Worm (Caenorhabditis elegans) whole organism, dauer: Measurements from ENCODE around the gene rpl-26.

ENCODE experiments used
- unc-62 ChIP-seq: sonication (generic microtip); optimal IDR thresholded peaks from 2 replicates; lab custom pipeline; 2017; ENCODE audit warnings: missing biosample characterization, missing genetic modification reagents, missing genetic modification characterization

rpl-26 gene

DNA sequence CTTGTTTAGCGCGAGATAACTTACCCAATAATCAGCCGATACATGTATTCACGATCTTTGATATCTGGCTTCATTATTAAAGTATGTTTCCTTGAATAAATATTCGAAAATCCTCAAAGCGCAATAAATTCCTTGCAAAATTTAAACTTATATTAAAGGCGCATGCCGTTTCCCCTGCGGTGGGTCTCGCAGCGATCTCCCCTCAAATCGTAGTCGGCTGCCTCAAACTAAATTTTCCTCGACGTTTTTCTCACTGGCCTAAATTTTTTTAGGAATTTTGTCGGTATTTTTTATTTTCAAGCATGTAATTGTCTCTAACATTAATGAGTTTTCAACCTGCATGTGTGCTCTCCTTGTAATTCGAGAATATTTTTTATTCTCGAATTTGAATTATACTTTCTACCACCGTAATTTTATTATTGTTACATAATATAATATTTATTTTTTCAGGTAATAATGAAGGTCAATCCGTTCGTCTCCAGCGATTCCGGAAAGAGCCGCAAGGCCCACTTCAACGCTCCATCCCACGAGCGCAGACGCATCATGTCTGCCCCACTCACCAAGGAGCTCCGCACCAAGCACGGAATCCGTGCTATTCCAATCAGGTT lies at the start of gene rpl-26, which contains the start of gene cpf-1:
Gene rpl-26 (plus strand): TSS at position 449 of the 608 bp plus-strand sequence.
Gene cpf-1 (minus strand): TSS at position 104 of the 608 bp plus-strand sequence.
- TF ChIP-seq unc-62 (GFP tag; lab: Kevin White, UChicago): no peak

DNA sequence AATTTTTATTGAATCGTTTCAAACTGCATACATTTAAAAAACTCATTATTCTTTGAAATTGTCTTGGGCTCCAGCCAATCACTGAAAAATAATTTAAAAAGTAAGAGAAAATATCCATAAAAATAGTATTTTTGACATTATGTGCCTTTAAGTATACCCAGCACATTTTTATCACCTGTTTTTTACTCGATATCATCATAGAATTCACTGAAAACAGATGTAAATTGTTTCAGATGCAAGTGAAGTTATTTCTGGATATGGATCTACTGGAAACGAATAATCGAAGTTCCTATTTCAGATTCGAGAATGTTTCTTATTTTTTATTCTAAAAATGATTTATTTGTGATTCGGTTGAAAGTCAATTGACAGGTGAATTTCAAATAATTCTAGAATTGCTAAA lies 48.0 kb upstream of the rpl-26 start:
- TF ChIP-seq unc-62 (GFP tag; lab: Kevin White, UChicago): no peak

DNA sequence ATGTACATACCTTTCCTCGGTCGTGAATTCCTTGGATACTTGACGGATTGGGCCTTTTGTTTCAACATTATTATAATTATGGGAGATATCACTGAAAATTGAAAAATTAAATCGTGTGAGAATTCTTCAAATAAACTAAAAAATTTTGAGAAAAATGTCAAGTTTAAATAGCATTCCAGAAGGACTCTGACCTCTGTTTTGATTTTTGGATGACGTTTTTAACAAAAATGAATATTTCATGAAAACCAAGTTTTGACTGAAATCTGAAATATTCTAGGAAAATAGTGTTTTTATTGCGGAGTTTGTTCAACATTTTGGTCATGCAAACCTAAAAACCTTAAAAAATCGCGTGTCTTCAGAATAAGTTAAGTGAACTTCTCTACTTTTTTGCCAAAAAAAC lies 46.4 kb upstream of the rpl-26 start, which contains the start of gene glb-27:
Gene glb-27 (minus strand): TSS at position 101 of the 400 bp plus-strand sequence.
- no peak for TF ChIP-seq unc-62 (GFP tag; lab: Kevin White, UChicago)

DNA sequence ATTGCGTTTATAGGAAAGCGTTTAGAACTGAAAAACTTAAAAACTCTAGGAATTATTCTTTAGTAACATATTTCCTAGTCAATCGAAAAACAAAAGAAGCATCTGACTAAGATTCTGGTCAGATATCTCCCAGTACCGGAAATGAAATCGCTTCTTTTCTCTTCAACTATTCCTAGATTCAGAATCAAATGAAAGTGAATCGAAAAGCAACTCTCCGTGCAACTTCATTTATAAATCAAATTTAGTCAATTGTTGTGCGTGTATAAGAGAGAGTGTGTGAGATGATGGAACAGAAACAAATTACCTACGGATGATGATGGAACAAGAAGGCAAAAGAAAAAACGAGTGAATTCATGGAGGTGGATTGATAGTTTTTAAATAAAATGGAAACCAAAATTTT lies 43.4 kb upstream of the rpl-26 start:
- TF ChIP-seq unc-62 (GFP tag; lab: Kevin White, UChicago): no peak

DNA sequence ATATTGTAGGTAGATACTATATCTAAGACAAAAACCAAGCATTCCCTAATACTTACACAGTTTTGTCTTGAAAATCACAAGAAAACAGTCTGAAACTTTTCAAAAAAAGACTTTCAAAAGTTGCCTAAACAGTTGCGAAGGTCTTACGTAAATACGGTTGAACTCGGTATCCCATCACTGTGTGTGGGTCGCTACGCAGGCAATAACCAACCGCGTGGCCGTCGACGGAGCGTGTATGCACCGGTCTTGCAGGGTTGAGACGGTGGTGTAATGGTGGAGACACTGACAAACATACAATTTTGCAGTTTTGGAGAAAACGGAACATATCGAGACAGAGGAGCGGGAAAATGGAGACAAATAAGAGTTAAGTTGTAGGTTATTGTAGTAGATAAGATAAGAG lies 41.4 kb upstream of the rpl-26 start, which contains the start of gene iff-2:
Gene iff-2 (minus strand): TSS at position 141 of the 400 bp plus-strand sequence.
- TF ChIP-seq unc-62 (GFP tag; lab: Kevin White, UChicago): no peak

DNA sequence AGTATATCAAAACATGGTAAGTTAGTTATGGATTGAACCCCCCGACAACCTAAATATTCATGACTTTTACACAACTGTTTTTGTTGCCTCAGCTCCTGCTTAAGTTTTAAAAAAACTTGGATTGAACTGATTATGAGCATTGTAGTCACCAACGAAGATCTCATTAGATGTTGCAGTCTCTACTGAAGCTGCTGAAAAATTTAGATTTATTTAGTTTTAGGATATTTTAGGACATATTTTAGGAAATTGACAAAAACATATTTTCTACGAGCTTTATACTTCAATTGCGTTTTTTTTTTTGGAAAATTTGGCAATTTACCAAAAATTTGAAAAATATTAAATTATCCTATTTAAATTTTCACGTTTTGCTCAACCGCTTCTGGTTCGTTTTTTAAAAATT lies 40.6 kb upstream of the rpl-26 start, which contains the start of gene F54C9.14:
Gene F54C9.14 (plus strand): TSS at position 301 of the 400 bp plus-strand sequence.
- TF ChIP-seq unc-62 (GFP tag; lab: Kevin White, UChicago): no peak

DNA sequence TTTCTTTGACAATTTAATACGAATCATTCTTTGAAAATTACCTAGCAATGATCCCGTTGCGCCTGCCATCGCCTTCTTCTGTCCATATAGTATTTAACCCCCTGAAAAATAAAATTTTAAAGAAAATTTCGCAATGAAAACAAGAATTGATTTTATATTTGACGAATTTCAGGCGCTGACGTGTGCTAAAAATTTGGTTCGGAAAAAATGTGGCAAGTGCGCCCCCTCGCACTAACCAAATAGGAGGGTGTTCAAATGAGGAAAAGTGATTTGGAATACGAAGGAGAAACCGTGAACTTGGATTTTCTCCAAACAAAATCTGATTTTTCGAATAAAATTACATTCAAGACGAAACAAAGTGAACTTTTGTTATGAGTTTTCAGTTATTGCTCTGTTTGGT lies 36.5 kb upstream of the rpl-26 start, which contains the start of gene stc-1:
Gene stc-1 (minus strand): TSS at position 101 of the 400 bp plus-strand sequence.
- TF ChIP-seq unc-62 (GFP tag; lab: Kevin White, UChicago): no peak

DNA sequence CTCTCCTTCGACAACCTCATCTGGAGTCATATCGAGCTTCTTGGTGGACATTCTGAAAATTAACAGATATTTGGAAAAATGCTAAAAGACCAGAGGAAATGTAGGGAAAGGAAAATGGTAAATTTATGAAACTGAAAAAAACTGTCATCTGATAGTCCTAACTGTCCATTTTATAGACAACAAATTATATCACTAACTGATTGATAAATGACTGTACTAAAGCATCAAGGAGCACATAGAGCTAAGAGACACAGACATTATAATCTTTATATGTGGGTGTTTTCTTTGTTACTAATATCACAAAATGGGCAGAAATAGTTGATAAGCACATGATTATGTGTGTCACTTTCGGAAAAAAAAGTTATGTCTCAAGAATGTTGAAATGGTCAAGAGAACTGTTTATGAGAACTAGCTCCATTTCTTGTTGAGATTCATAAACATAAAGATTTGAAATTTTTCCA lies 35.7 kb upstream of the rpl-26 start, which contains the start of gene F54C9.3:
Gene F54C9.3 (minus strand): TSS at position 51 of the 461 bp plus-strand sequence.
- no peak for TF ChIP-seq unc-62 (GFP tag; lab: Kevin White, UChicago)

DNA sequence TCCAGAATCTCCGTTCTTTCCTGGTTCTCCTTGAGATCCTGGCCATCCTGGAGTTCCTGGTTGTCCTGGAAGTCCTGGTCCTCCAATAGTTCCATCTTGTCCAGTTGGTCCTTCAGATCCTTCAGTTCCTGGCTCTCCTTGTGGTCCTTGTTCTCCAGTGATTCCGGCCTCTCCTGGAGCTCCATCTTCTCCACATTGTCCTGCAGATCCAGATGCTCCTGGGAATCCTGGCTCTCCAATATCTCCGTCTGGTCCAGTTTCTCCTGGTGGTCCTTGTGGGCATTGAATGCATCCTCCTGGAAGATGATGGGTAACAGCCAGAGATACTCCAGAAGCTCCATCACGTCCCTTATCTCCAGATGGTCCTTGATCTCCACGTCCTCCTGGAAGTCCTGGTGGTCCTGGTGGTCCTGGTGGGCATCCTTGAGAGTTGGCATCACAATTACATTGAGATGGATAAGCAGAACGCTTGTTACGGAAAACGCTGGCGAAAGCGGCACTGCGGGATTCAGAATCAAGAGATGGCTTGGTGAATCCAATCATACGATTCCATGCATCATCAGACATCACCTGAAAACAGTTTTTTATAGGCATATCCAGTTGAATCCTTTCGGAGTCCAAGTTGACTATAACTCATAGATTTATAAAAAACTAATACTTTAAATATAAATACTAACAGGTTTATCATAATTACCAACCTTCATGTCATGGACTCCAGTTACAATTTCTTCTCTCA lies 34.2 kb upstream of the rpl-26 start:
- no peak for TF ChIP-seq unc-62 (GFP tag; lab: Kevin White, UChicago)

DNA sequence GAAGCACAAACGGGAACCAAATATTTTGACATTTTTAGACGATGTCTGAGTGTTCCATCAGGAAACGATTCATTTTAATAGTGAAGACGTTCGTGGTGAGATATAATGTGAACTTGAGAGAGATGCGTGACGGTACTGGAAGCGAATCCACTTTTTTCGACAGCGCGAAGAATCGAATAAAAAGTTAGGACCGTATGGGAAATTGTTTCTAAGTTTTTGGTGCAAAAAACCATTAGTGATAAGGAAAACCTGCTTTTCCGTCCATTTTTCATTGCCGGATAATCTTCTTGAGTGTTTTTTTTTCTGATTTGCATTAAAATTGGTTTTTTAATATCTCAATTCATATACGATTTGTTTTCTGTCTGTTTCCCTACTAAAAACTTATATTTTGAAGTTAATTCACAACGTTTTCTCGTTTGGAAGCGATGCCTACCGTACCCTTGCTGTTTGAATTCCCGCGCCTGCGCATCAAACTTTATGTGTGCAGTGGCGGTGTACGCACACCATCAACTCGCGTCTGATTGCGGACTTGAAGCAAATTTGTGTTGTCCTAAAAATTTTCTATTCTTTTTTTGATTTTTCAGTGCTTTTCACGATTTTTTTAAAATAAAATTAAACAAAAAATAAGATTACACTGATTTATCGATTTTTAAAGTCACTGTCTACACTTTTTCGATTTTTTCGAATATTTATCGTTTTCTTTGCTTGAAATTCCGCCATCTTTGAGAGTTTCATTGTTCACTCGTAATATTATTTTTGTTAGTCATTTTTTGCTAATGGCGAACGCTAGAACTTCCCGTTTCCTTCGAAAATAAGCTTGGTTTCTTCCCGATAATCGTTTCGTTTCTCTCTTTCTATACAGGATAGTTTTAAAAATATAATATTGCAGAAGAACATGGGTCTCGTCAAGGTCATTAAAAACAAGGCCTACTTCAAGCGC lies 33.3 kb upstream of the rpl-26 start, which contains the start of the genes col-38 and rpl-5:
Gene col-38 (minus strand): TSS at position 51 of the 940 bp plus-strand sequence.
Gene rpl-5 (plus strand): TSS at position 890 of the 940 bp plus-strand sequence.
- TF ChIP-seq unc-62 (GFP tag; lab: Kevin White, UChicago): no peak

DNA sequence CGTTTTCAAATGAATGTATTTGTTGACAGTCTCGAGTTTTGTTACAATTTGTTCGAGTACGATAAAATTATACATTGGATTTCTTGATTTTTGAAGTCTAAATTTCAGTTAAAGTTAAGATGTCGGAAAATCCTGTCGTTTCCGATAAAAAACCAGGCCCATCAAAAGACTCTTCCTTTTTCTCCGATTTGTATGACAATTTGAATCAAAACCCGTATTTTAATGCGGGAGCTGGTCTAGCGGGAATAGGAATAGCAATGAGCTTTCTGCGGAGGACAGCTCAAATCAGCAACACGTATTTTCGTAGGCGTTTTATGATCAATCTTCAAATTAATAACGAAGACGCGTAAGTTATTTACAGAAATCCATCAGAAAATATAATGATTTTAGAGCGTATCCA lies 31.6 kb upstream of the rpl-26 start, which contains the start of gene bcs-1:
Gene bcs-1 (plus strand): TSS at position 109 of the 400 bp plus-strand sequence.
- no peak for TF ChIP-seq unc-62 (GFP tag; lab: Kevin White, UChicago)

DNA sequence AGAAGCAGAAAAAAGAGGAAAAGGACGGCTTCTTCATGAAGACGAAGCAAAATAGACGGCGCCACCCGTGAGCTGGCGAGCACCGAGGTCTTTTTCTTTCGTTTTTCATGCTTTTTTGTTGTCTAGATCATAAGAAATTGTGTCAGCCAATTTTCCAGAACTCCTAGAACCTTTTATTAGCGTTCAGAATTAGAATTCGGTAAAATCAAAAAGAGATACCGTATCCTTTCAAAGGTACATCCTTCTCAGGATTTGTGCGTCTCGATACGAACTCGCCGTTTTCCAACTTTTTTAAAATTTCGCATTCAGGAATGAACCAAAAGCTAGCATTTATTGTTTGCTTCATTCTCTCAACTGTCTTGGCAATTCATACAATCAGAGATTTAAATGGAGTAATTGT lies 29.5 kb upstream of the rpl-26 start, which contains the start of gene F54C9.7:
Gene F54C9.7 (plus strand): TSS at position 301 of the 400 bp plus-strand sequence.
- no peak for TF ChIP-seq unc-62 (GFP tag; lab: Kevin White, UChicago)

DNA sequence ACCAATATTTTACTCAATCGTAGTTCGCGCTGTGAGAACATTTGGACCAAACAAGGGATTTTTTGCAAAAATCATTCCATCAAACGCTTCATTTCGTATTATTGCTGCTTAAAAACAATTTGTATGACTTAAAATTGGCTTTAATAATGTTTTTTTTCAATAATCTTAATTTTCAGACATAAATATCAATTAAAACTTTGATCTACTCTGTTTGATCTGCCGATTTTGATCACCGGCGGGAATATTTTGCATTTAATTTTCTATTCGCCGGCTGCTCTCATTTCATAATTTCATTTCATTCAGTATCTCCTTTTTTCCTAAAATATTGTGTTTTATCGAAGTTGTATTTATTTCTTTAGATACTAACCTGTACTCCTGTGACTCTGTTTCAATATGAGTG lies 27.4 kb upstream of the rpl-26 start, which contains the start of gene puf-5:
Gene puf-5 (plus strand): TSS at position 358 of the 400 bp plus-strand sequence.
- no peak for TF ChIP-seq unc-62 (GFP tag; lab: Kevin White, UChicago)

DNA sequence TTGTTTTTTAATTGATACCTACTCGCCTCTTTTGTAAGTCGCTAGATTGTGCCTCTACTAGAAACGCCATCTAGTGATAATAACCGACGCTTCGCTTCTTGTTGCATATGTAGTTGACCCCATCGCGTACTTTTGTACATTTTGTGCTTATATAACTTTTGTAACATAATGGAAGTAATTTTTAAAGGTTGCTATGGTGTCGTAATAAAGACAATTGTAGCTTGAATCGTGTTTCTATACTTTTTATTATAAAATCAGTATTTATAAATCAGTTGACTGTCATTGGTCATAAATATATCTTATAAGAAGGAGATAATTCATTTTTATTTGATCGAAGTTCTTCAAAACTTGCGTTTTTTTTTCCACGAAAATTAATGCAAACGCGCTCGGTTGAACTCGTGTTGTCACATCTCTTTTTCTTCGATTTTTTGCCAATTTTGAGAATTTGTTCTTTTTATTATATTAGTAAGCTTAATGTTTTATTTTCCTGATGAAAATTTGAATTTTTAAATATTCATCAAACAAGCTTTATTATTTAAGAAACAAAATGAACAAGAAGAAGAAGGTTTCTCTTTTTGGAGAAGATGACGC lies 25.0 kb upstream of the rpl-26 start, which contains the start of gene F54C9.9:
Gene F54C9.9 (plus strand): TSS at position 541 of the 591 bp plus-strand sequence.
- TF ChIP-seq unc-62 (GFP tag; lab: Kevin White, UChicago): no peak
